Worm (Caenorhabditis elegans) whole organism, late embryonic: ENCODE data around the gene str-25.

Source experiments
- ceh-31 ChIP-seq: sonication (generic microtip); optimal IDR thresholded peaks from 2 replicates; lab custom pipeline; 2016; ENCODE audit warnings: missing genetic modification characterization, missing compliant biosample characterization
- madf-2 ChIP-seq: sonication (generic microtip); optimal IDR thresholded peaks from 2 replicates; lab custom pipeline; 2017; ENCODE audit warnings: missing genetic modification characterization, missing compliant biosample characterization
- unc-86 ChIP-seq: sonication (generic microtip); optimal IDR thresholded peaks from 2 replicates; lab custom pipeline; 2016; ENCODE audit warnings: missing genetic modification characterization, missing compliant biosample characterization

DNA sequence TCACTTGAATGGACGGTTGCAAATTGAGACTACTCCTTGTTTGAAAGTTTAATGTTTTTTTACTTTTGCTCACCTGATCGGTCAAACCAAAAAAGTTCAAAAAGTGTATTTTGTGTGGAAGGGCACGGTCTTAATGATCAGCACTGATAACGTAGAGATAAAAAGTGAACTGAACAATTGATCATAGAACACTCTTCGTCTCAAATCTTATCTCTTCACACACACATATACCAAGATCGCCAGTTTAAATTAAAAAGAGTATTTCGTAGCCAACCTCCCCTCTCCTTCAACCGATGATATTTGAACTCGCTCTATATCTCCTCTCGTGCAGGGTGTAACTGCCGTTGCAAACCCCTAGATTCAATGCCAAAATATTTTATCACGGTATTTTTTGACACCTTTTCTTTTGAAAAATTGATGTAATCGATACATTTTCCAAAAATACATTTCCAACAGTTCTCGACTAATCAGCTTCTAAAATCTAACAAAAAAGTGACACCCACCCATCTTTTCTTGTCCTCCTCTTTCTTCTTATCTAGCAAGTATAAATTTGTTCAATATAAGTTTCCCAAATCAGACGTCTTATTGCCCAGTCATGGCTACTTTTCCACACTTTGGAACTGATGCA, 15.3 kb upstream of the str-25 start, which contains the start of gene cth-1:
- no peak for TF ChIP-seq unc-86 (tag; lab: Kevin White, UChicago)
- no peak for TF ChIP-seq ceh-31 (tag; lab: Kevin White, UChicago)
- TF ChIP-seq madf-2, result no peak
